Fruit fly (Drosophila melanogaster): ENCODE measurements around the gene CG14342.

The CG14342 gene

dm6 chr2L:1214465-1214864 lies 10.4 kb downstream of the CG14342 start (continued):
- TF ChIP-seq Eip75B (GFP tag; optimal IDR thresholded peaks at IDR 0.05) (no peak), CG8119 (GFP tag; IDR thresholded peaks at IDR 0.05) (no peak), topi (GFP tag; optimal IDR thresholded peaks at IDR 0.05) (no peak), salr (GFP tag; optimal IDR thresholded peaks at IDR 0.05) (no peak), CG8319 (GFP tag; optimal IDR thresholded peaks at IDR 0.05) (no peak), Eip93F (GFP tag; optimal IDR thresholded peaks at IDR 0.05) (no peak), CG6276 (GFP tag; optimal IDR thresholded peaks at IDR 0.05) (no peak), achi (GFP tag; optimal IDR thresholded peaks at IDR 0.05) (peak; percentile 4), ss (GFP tag; optimal IDR thresholded peaks at IDR 0.05) (no peak), esn (GFP tag; optimal IDR thresholded peaks at IDR 0.05) (peak; percentile 1), CG10631 (GFP tag; optimal IDR thresholded peaks at IDR 0.05) (peak; percentile 16), CG31627 (GFP tag; optimal IDR thresholded peaks at IDR 0.05) (no peak), CG9139 (GFP tag; optimal IDR thresholded peaks at IDR 0.05) (no peak), Smox (GFP tag; optimal IDR thresholded peaks at IDR 0.05) (peak; percentile 4), CG34406 (GFP tag; optimal IDR thresholded peaks at IDR 0.05) (no peak), Hr4 (GFP tag; optimal IDR thresholded peaks at IDR 0.05) (no peak)

- TF ChIP-seq CG31627 (GFP tag; optimal IDR thresholded peaks at IDR 0.05), result no peak
- TF ChIP-seq Gug (GFP tag; IDR thresholded peaks at IDR 0.05), result no peak
- no peak for TF ChIP-seq fkh (GFP tag; optimal IDR thresholded peaks at IDR 0.05)
- no peak for TF ChIP-seq Ets96B (tag; optimal IDR thresholded peaks at IDR 0.05)
- no peak for TF ChIP-seq CG15336 (GFP tag; IDR thresholded peaks at IDR 0.05)
- no peak for TF ChIP-seq fd85E (GFP tag; optimal IDR thresholded peaks at IDR 0.05)
- no peak for TF ChIP-seq salr (GFP tag; optimal IDR thresholded peaks at IDR 0.05)
- no peak for TF ChIP-seq Smox (GFP tag; optimal IDR thresholded peaks at IDR 0.05)
- TF ChIP-seq CG7368 (GFP tag; optimal IDR thresholded peaks at IDR 0.05), result no peak
- no peak for TF ChIP-seq CG3032 (tag; optimal IDR thresholded peaks at IDR 0.05)
- TF ChIP-seq lz (GFP tag; optimal IDR thresholded peaks at IDR 0.05), result no peak
- no peak for TF ChIP-seq CG6163 (GFP tag; IDR thresholded peaks at IDR 0.05)
- no peak for TF ChIP-seq topi (GFP tag; optimal IDR thresholded peaks at IDR 0.05)
- TF ChIP-seq Sox14 (GFP tag; optimal IDR thresholded peaks at IDR 0.05), result no peak
- no peak for TF ChIP-seq acj6 (GFP tag; optimal IDR thresholded peaks at IDR 0.05)
- TF ChIP-seq CG8119 (GFP tag; IDR thresholded peaks at IDR 0.05), result no peak
- TF ChIP-seq Eip75B (GFP tag; optimal IDR thresholded peaks at IDR 0.05), result no peak
Measured at dm6 chr2L:1217033-1217612, 13.1 kb downstream of the CG14342 start.

- TF ChIP-seq cyc (GFP tag; optimal IDR thresholded peaks at IDR 0.05), result no peak
- TF ChIP-seq fkh (GFP tag; optimal IDR thresholded peaks at IDR 0.05), result peak; percentile 66
- no peak for TF ChIP-seq Sox102F (GFP tag; optimal IDR thresholded peaks at IDR 0.05)
- no peak for TF ChIP-seq CG34406 (GFP tag; optimal IDR thresholded peaks at IDR 0.05)
- no peak for TF ChIP-seq salr (GFP tag; optimal IDR thresholded peaks at IDR 0.05)
- no peak for TF ChIP-seq CG6854 (GFP tag; optimal IDR thresholded peaks at IDR 0.05)
- peak; percentile 47 for TF ChIP-seq esn (GFP tag; optimal IDR thresholded peaks at IDR 0.05)
- TF ChIP-seq dsx (GFP tag; optimal IDR thresholded peaks at IDR 0.05; ENCODE audit: poor library complexity, severe bottlenecking), result no peak
- peak; percentile 40 for TF ChIP-seq OdsH (GFP tag; optimal IDR thresholded peaks at IDR 0.05)
- no peak for TF ChIP-seq CG10631 (GFP tag; optimal IDR thresholded peaks at IDR 0.05)
- TF ChIP-seq CG31627 (GFP tag; optimal IDR thresholded peaks at IDR 0.05), result peak; percentile 20
- peak; percentile 24 for TF ChIP-seq pdm3 (GFP tag; optimal IDR thresholded peaks at IDR 0.05)
- TF ChIP-seq CG4318 (GFP tag; optimal IDR thresholded peaks at IDR 0.05), result no peak
- TF ChIP-seq fd85E (GFP tag; optimal IDR thresholded peaks at IDR 0.05), result no peak
- no peak for TF ChIP-seq svp (GFP tag)
- no peak for TF ChIP-seq CG11294 (GFP tag; IDR thresholded peaks at IDR 0.05)
- TF ChIP-seq spab (GFP tag; optimal IDR thresholded peaks at IDR 0.05), result no peak
- TF ChIP-seq CG11902 (GFP tag; optimal IDR thresholded peaks at IDR 0.05), result no peak
- TF ChIP-seq Met (GFP tag; optimal IDR thresholded peaks at IDR 0.05), result peak; percentile 50
- TF ChIP-seq Hr4 (GFP tag; optimal IDR thresholded peaks at IDR 0.05), result no peak
Measured at dm6 chr2L:1217892-1218473, 14.0 kb downstream of the CG14342 start.
